Fruit fly (Drosophila melanogaster) whole organism, embryonic: ENCODE measurements around the gene mtsh.

Source experiments
- BEAF-32 ChIP-seq: fragments of 200-800 bp; sonication (Bioruptor generic); optimal IDR thresholded peaks from 3 replicates; lab custom pipeline; 2017; ENCODE audit warnings: missing biosample characterization, missing genetic modification characterization, mild to moderate bottlenecking, moderate library complexity, missing genetic modification reagents
- CG11093 ChIP-seq: fragments of 200-800 bp; sonication (Bioruptor generic); IDR thresholded peaks from 3 replicates; pipeline ENCODE4 v1.3.6; 2022; ENCODE audit warnings: missing biosample characterization, missing genetic modification characterization
- CG11504 ChIP-seq: fragments of 200-800 bp; sonication (Bioruptor generic); optimal IDR thresholded peaks from 3 replicates; lab custom pipeline; 2019; ENCODE audit warnings: missing biosample characterization, mild to moderate bottlenecking, missing genetic modification characterization, moderate library complexity
- CG11696 ChIP-seq: fragments of 200-800 bp; sonication (Bioruptor generic); IDR thresholded peaks from 2 replicates; pipeline ENCODE4 v1.3.6; 2022; ENCODE audit warnings: missing biosample characterization, missing genetic modification characterization
- CG15073 ChIP-seq: fragments of 200-800 bp; sonication (Bioruptor generic); optimal IDR thresholded peaks from 2 replicates; lab custom pipeline; 2016; ENCODE audit warnings: missing biosample characterization, missing genetic modification characterization
- CG1602 ChIP-seq: fragments of 200-800 bp; sonication (Bioruptor generic); optimal IDR thresholded peaks from 3 replicates; lab custom pipeline; 2016; ENCODE audit warnings: missing biosample characterization, missing genetic modification characterization
- CG1603 ChIP-seq: fragments of 200-800 bp; sonication (Bioruptor generic); optimal IDR thresholded peaks from 2 replicates; lab custom pipeline; 2019; ENCODE audit warnings: missing biosample characterization, mild to moderate bottlenecking, missing genetic modification characterization, moderate library complexity
- CG16779 ChIP-seq: fragments of 200-800 bp; sonication (Bioruptor generic); IDR thresholded peaks from 2 replicates; pipeline ENCODE4 v1.3.6; 2022; ENCODE audit warnings: missing biosample characterization, missing genetic modification characterization
- CG16813 ChIP-seq: fragments of 200-800 bp; sonication (Bioruptor generic); IDR thresholded peaks from 3 replicates; pipeline ENCODE4 v1.3.6; 2022; ENCODE audit warnings: missing biosample characterization, missing genetic modification characterization; ENCODE audit not compliant: partially characterized antibody
- CG17328 ChIP-seq: fragments of 200-800 bp; sonication (Bioruptor generic); IDR thresholded peaks from 2 replicates; pipeline ENCODE4 v1.3.6; 2022; ENCODE audit warnings: missing biosample characterization, missing genetic modification characterization
- CG17385 ChIP-seq: fragments of 200-800 bp; sonication (Bioruptor generic); optimal IDR thresholded peaks from 3 replicates; lab custom pipeline; 2018; ENCODE audit warnings: missing biosample characterization, mild to moderate bottlenecking, missing genetic modification characterization
- CG17829 ChIP-seq: fragments of 200-800 bp; optimal IDR thresholded peaks from 2 replicates; lab custom pipeline; 2019; ENCODE audit warnings: missing biosample characterization, mild to moderate bottlenecking, missing genetic modification characterization, moderate library complexity
- CG18476 ChIP-seq: fragments of 200-800 bp; sonication (Bioruptor generic); optimal IDR thresholded peaks from 2 replicates; lab custom pipeline; 2016; ENCODE audit warnings: missing biosample characterization, mild to moderate bottlenecking, missing genetic modification characterization
- CG2202 ChIP-seq: fragments of 200-800 bp; sonication (Bioruptor generic); optimal IDR thresholded peaks from 2 replicates; lab custom pipeline; 2018; ENCODE audit warnings: missing biosample characterization, mild to moderate bottlenecking, missing genetic modification characterization
- CG31224 ChIP-seq: fragments of 200-800 bp; sonication (Bioruptor generic); IDR thresholded peaks from 2 replicates; pipeline ENCODE4 v1.3.6; 2022; ENCODE audit warnings: missing biosample characterization, missing genetic modification characterization
- CG31388 ChIP-seq: fragments of 200-800 bp; sonication (Bioruptor generic); optimal IDR thresholded peaks from 2 replicates; lab custom pipeline; 2016; ENCODE audit warnings: missing biosample characterization, missing genetic modification characterization
- CG31441 ChIP-seq: fragments of 200-800 bp; sonication (Bioruptor generic); IDR thresholded peaks from 2 replicates; pipeline ENCODE4 v1.3.6; 2022; ENCODE audit warnings: missing biosample characterization, missing genetic modification characterization
- CG3838 ChIP-seq: fragments of 200-800 bp; sonication (Bioruptor generic); optimal IDR thresholded peaks from 3 replicates; lab custom pipeline; 2016; ENCODE audit warnings: missing biosample characterization, missing genetic modification characterization
- CG5245 ChIP-seq: fragments of 200-800 bp; sonication (Bioruptor generic); optimal IDR thresholded peaks from 3 replicates; lab custom pipeline; 2016; ENCODE audit warnings: missing biosample characterization, missing genetic modification characterization
- CG6254 ChIP-seq: fragments of 200-800 bp; sonication (Bioruptor generic); optimal IDR thresholded peaks from 3 replicates; lab custom pipeline; 2017; ENCODE audit warnings: mild to moderate bottlenecking, missing biosample characterization, missing genetic modification reagents, missing genetic modification characterization
- CG6813 ChIP-seq: fragments of 200-800 bp; sonication (Bioruptor generic); optimal IDR thresholded peaks from 2 replicates; lab custom pipeline; 2017; ENCODE audit warnings: missing biosample characterization, missing genetic modification characterization, mild to moderate bottlenecking, moderate library complexity, missing genetic modification reagents
- CG7745 ChIP-seq: fragments of 200-800 bp; sonication (Bioruptor generic); optimal IDR thresholded peaks from 2 replicates; lab custom pipeline; 2018; ENCODE audit warnings: missing biosample characterization, mild to moderate bottlenecking, missing genetic modification characterization, moderate library complexity
- CG8089 ChIP-seq: fragments of 200-800 bp; sonication (Bioruptor generic); optimal IDR thresholded peaks from 3 replicates; lab custom pipeline; 2016; ENCODE audit warnings: missing biosample characterization, missing genetic modification characterization
- Dbx ChIP-seq: fragments of 200-800 bp; sonication (Bioruptor generic); IDR thresholded peaks from 3 replicates; pipeline ENCODE4 v1.3.6; 2022; ENCODE audit warnings: missing biosample characterization, missing genetic modification characterization
- Dip2 ChIP-seq: fragments of 200-800 bp; sonication (Bioruptor generic); IDR thresholded peaks from 2 replicates; pipeline ENCODE4 v1.3.6; 2022; ENCODE audit warnings: missing biosample characterization, missing genetic modification characterization
- Mad ChIP-seq: fragments of 200-800 bp; sonication (Bioruptor generic); optimal IDR thresholded peaks from 2 replicates; lab custom pipeline; 2016; ENCODE audit warnings: missing biosample characterization, missing genetic modification characterization
- Mrtf ChIP-seq: fragments of 200-800 bp; sonication (Bioruptor generic); IDR thresholded peaks from 3 replicates; pipeline ENCODE4 v1.3.6; 2022; ENCODE audit warnings: missing biosample characterization, missing genetic modification characterization
- Opbp ChIP-seq: fragments of 200-800 bp; sonication (Bioruptor generic); IDR thresholded peaks from 3 replicates; pipeline ENCODE4 v1.3.6; 2022; ENCODE audit warnings: missing biosample characterization, missing genetic modification characterization; ENCODE audit not compliant: partially characterized antibody
- PHDP ChIP-seq: fragments of 200-800 bp; sonication (Bioruptor generic); optimal IDR thresholded peaks from 3 replicates; lab custom pipeline; 2018; ENCODE audit warnings: missing biosample characterization, mild to moderate bottlenecking, missing genetic modification characterization, moderate library complexity
- Pdp1 ChIP-seq, 2 experiments: fragments of 200-800 bp; sonication (Bioruptor generic); optimal IDR thresholded peaks; 3 replicates each; lab custom pipeline; 2016; ENCODE audit warnings: missing biosample characterization in 2 of 2, missing genetic modification characterization in 2 of 2, mild to moderate bottlenecking in 1 of 2, moderate library complexity in 1 of 2
- Rfx ChIP-seq: fragments of 200-800 bp; sonication (Bioruptor generic); IDR thresholded peaks from 2 replicates; pipeline ENCODE4 v1.3.6; 2022; ENCODE audit warnings: missing biosample characterization, missing genetic modification characterization
- Scr ChIP-seq: fragments of 200-800 bp; sonication (Bioruptor generic); IDR thresholded peaks from 2 replicates; pipeline ENCODE4 v1.3.6; 2022; ENCODE audit warnings: missing biosample characterization, missing genetic modification characterization; ENCODE audit not compliant: partially characterized antibody
- Sox100B ChIP-seq: fragments of 200-800 bp; sonication (Bioruptor generic); optimal IDR thresholded peaks from 3 replicates; lab custom pipeline; 2018; ENCODE audit warnings: missing biosample characterization, mild to moderate bottlenecking, missing genetic modification characterization
- Trl ChIP-seq, 3 experiments: fragments of >200 bp in 2 of 3; fragments of 200-800 bp in 1 of 3; sonication (Bioruptor generic) in 1 of 3; optimal IDR thresholded peaks; 2 replicates in 1 of 3; 3 replicates in 2 of 3; lab custom pipeline; 2016 to 2017; ENCODE audit warnings: missing biosample characterization in 1 of 3, missing genetic modification characterization in 1 of 3
- amos ChIP-seq: fragments of 200-800 bp; sonication (Bioruptor generic); IDR thresholded peaks from 2 replicates; pipeline ENCODE4 v1.3.6; 2022; ENCODE audit warnings: missing biosample characterization, missing genetic modification characterization; ENCODE audit not compliant: partially characterized antibody
- cg ChIP-seq: fragments of 200-800 bp; sonication (Bioruptor generic); optimal IDR thresholded peaks from 3 replicates; lab custom pipeline; 2019; ENCODE audit warnings: missing biosample characterization, mild to moderate bottlenecking, missing genetic modification characterization, moderate library complexity
- dysf ChIP-seq: fragments of 200-800 bp; sonication (Bioruptor generic); IDR thresholded peaks from 3 replicates; pipeline ENCODE4 v1.3.6; 2022; ENCODE audit warnings: missing biosample characterization, missing genetic modification characterization
- ems ChIP-seq: fragments of 200-800 bp; sonication (Bioruptor generic); optimal IDR thresholded peaks from 3 replicates; lab custom pipeline; 2016; ENCODE audit warnings: missing biosample characterization, missing genetic modification characterization
- en ChIP-seq: fragments of 200-800 bp; sonication (Bioruptor generic); optimal IDR thresholded peaks from 2 replicates; lab custom pipeline; 2016; ENCODE audit warnings: missing biosample characterization, missing genetic modification characterization
- gcm2 ChIP-seq: fragments of 200-800 bp; sonication (Bioruptor generic); optimal IDR thresholded peaks from 2 replicates; lab custom pipeline; 2016; ENCODE audit warnings: missing biosample characterization, missing genetic modification characterization
- nau ChIP-seq: fragments of 200-800 bp; sonication (Bioruptor generic); optimal IDR thresholded peaks from 3 replicates; lab custom pipeline; 2017; ENCODE audit warnings: missing biosample characterization, mild to moderate bottlenecking, missing genetic modification characterization, missing genetic modification reagents
- psq ChIP-seq: fragments of 200-800 bp; sonication (Bioruptor generic); optimal IDR thresholded peaks from 2 replicates; lab custom pipeline; 2017; ENCODE audit warnings: missing biosample characterization, missing genetic modification characterization
- sim ChIP-seq: fragments of 200-800 bp; sonication (Bioruptor generic); IDR thresholded peaks from 2 replicates; pipeline ENCODE4 v1.3.6; 2022; ENCODE audit warnings: missing biosample characterization, missing genetic modification characterization
- sima ChIP-seq: fragments of 200-800 bp; sonication (Bioruptor generic); optimal IDR thresholded peaks from 2 replicates; lab custom pipeline; 2016; ENCODE audit warnings: missing biosample characterization, missing genetic modification characterization
- stwl ChIP-seq: fragments of 200-800 bp; sonication (Bioruptor generic); optimal IDR thresholded peaks from 3 replicates; lab custom pipeline; 2018; ENCODE audit warnings: missing biosample characterization, mild to moderate bottlenecking, missing genetic modification characterization, moderate library complexity
- twi ChIP-seq: fragments of 200-800 bp; optimal IDR thresholded peaks from 2 replicates; lab custom pipeline; 2019; ENCODE audit warnings: missing biosample characterization, mild to moderate bottlenecking, missing genetic modification characterization, moderate library complexity
- unpg ChIP-seq: fragments of 200-800 bp; sonication (Bioruptor generic); optimal IDR thresholded peaks from 3 replicates; lab custom pipeline; 2018; ENCODE audit warnings: missing biosample characterization, mild to moderate bottlenecking, missing genetic modification characterization, moderate library complexity
- vfl ChIP-seq: fragments of 200-800 bp; sonication (Bioruptor generic); optimal IDR thresholded peaks from 2 replicates; lab custom pipeline; 2016; ENCODE audit warnings: missing biosample characterization, missing genetic modification characterization

mtsh gene

DNA sequence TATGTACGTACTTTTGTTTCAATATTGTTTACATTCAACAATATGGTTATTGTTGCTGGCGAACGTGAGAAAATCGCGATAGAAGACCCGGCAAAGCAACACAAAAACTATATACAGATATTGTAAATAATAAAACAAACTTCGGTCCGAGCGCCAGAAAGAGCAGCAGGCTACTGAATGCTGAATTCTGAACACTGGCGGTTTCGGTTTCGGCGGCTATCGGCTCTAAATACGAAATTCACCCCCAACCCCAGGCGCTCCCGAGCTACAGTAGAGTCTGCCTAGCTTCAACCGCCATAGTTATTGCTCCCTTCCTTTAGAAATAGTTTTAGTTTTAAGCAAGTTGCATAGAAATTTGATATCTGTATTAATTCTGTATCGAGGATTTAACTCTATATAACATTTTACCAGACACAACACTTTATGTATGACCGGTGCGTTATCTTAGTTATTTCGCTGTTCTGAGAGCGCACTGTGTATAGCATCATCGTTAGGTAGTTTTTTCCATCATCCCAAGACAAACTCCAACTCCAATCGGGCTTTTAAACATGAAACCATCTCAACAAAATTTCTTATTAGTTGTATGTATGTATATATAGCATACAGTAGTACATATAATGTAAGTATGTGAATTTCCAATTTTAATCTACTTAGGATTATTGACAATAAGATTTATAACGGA, 42.7 kb upstream of the mtsh start, which contains the start of gene CG7627 (continued):
- TF ChIP-seq Sox100B (GFP tag; lab: Kevin White, UChicago) (peak; percentile 79), CG8089 (GFP tag; lab: Kevin White, UChicago) (peak; percentile 62), CG17829 (tag; lab: Kevin White, UChicago) (peak; percentile 72), Rfx (GFP tag; lab: Robert Waterston, UW) (peak; percentile 87), CG6254 (GFP tag; lab: Kevin White, UChicago) (peak; percentile 12), CG11093 (GFP tag; lab: Robert Waterston, UW) (peak; percentile 63; the same call in 1 of the 3 replicates), CG5245 (GFP tag; lab: Kevin White, UChicago) (peak; percentile 61), CG17385 (GFP tag; lab: Kevin White, UChicago) (peak; percentile 68), CG6813 (GFP tag; lab: Kevin White, UChicago) (peak; percentile 78), unpg (GFP tag; lab: Kevin White, UChicago) (peak; percentile 70), gcm2 (GFP tag; lab: Kevin White, UChicago) (peak; percentile 57), ems (GFP tag; lab: Kevin White, UChicago) (peak; percentile 67), amos (GFP tag; lab: Robert Waterston, UW) (peak; percentile 27; the same call in 1 of the 2 replicates), PHDP (tag; lab: Kevin White, UChicago) (peak; percentile 68), sima (GFP tag; lab: Kevin White, UChicago) (no peak), Mrtf (GFP tag; lab: Robert Waterston, UW) (peak; percentile 80), CG31224 (peak; percentile 96), Opbp (GFP tag; lab: Robert Waterston, UW) (no peak), CG17328 (GFP tag; lab: Robert Waterston, UW) (peak; percentile 80), twi (tag; lab: Kevin White, UChicago) (no peak), CG31388 (GFP tag; lab: Kevin White, UChicago) (no peak), Scr (GFP tag; lab: Robert Waterston, UW) (0 out of 2 replicates have a peak, but pooled peaks have one; percentile 26), Dbx (GFP tag; lab: Robert Waterston, UW) (peak; percentile 85), psq (GFP tag; lab: Kevin White, UChicago) (no peak), Pdp1 (GFP tag; optimal IDR thresholded peaks at IDR 0.05; lab: Kevin White, UChicago) (peak; percentile 35 to 70), CG16813 (GFP tag; lab: Robert Waterston, UW) (no peak), CG11696 (GFP tag; lab: Robert Waterston, UW) (0 out of 2 replicates have a peak, but pooled peaks have one; percentile 34), sim (GFP tag; lab: Robert Waterston, UW) (peak; percentile 57), Trl (optimal IDR thresholded peaks at IDR 0.05; lab: Kevin White, UChicago) (no peak), Trl (GFP tag; optimal IDR thresholded peaks at IDR 0.05; lab: Kevin White, UChicago) (peak; percentile 71), CG7745 (tag; lab: Kevin White, UChicago) (no peak), CG2202 (tag; lab: Kevin White, UChicago) (no peak), vfl (peak; percentile 65), stwl (tag; lab: Kevin White, UChicago) (no peak), CG16779 (0 out of 2 replicates have a peak, but pooled peaks have one; percentile 34), CG11504 (tag; lab: Kevin White, UChicago) (peak; percentile 71), BEAF-32 (no peak), cg (GFP tag; lab: Kevin White, UChicago) (no peak), en (GFP tag; lab: Kevin White, UChicago) (no peak), Mad (no peak), CG31441 (peak; percentile 81), CG1602 (peak; percentile 23), Dip2 (GFP tag; lab: Robert Waterston, UW) (no peak; the same call in 1 of the 2 replicates), dysf (GFP tag; lab: Robert Waterston, UW) (peak; percentile 86), nau (GFP tag; lab: Kevin White, UChicago) (peak; percentile 34), CG1603 (tag; lab: Kevin White, UChicago) (peak; percentile 80), CG3838 (GFP tag; lab: Kevin White, UChicago) (no peak), CG15073 (GFP tag; lab: Kevin White, UChicago) (peak; percentile 15), CG18476 (GFP tag; lab: Kevin White, UChicago) (peak; percentile 64)
